Fruit fly (Drosophila melanogaster): ENCODE data around the gene CG17572.

- no peak for TF ChIP-seq psq (optimal IDR thresholded peaks at IDR 0.05)
- TF ChIP-seq Sin3A (optimal IDR thresholded peaks at IDR 0.05) = no peak
- TF ChIP-seq ttk (optimal IDR thresholded peaks at IDR 0.05) = no peak
- no peak for TF ChIP-seq h (optimal IDR thresholded peaks at IDR 0.05)
- TF ChIP-seq insv (optimal IDR thresholded peaks at IDR 0.05) = no peak
Observed at dm6 chr2L:19022221-19022516, 51.8 kb downstream of the CG17572 start, which contains the start of gene CG15172.

All from Kc167 (cell line).